Fruit fly (Drosophila melanogaster) whole organism: ENCODE measurements around the gene CG42305.

Experiments used
- CG8478 ChIP-seq: fragments of >200 bp; optimal IDR thresholded peaks from 2 replicates; lab custom pipeline; 2018; ENCODE audit warnings: inconsistent platforms
- pan ChIP-seq: fragments of >200 bp; optimal IDR thresholded peaks from 2 replicates; lab custom pipeline; 2017
- psq ChIP-seq: fragments of >200 bp; optimal IDR thresholded peaks from 2 replicates; lab custom pipeline; 2017
- usp ChIP-seq: fragments of >200 bp; optimal IDR thresholded peaks from 2 replicates; lab custom pipeline; 2017; ENCODE audit warnings: missing biosample characterization, missing genetic modification characterization, mixed read lengths

DNA sequence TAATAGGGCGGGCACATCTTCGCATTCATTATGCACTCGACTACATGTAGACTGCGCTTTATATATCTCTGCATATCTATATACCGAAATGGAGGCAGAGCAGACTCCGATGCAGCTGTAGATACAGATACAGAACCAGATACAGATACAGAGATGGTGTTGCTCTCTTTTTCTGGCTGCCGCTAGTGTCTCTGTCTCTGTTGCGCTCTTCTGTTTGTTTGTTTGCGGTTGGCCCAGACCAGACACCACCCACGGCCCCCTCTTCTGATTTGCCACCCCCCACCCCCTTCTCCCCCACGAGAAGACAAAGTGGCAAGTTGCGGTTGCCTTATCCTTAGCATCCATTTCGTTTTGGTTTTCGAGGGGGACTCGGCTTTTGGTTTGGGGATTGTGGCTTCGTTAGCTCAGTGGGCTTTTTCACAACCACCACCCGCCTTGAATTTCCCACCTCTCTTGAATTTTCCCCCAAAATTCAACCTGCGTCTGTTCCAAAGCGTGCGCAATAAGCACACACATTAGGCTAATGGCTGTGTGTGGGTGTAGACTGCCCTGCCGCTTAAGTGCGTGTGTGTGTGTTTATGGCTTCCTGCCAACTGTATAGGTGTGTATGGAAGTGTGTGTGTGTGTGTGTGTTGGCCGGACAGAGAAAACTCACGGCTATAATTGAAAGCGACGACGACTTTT, 28.9 kb upstream of the CG42305 start:
- TF ChIP-seq usp (GFP tag; lab: Kevin White, UChicago) (no peak), pan (lab: Kevin White, UChicago) (no peak), CG8478 (lab: Kevin White, UChicago) (no peak), psq (no peak)
